Fruit fly (Drosophila melanogaster) whole organism, embryonic: ENCODE data around the gene CG10700.

Experiments
- Blimp-1 ChIP-seq: fragments of 200-800 bp; sonication (Bioruptor generic); optimal IDR thresholded peaks from 3 replicates; lab custom pipeline; 2018; ENCODE audit warnings: missing biosample characterization, missing genetic modification characterization, mild to moderate bottlenecking, moderate library complexity, missing genetic modification reagents
- CG10274 ChIP-seq: fragments of 200-800 bp; sonication (Bioruptor generic); optimal IDR thresholded peaks from 3 replicates; lab custom pipeline; 2017; ENCODE audit warnings: missing biosample characterization, mild to moderate bottlenecking, missing genetic modification characterization
- CG1602 ChIP-seq: fragments of 200-800 bp; sonication (Bioruptor generic); optimal IDR thresholded peaks from 3 replicates; lab custom pipeline; 2016; ENCODE audit warnings: missing biosample characterization, missing genetic modification characterization
- CG17568 ChIP-seq: fragments of 200-800 bp; sonication (Bioruptor generic); optimal IDR thresholded peaks from 2 replicates; lab custom pipeline; 2018; ENCODE audit warnings: missing biosample characterization, mild to moderate bottlenecking, missing genetic modification characterization, moderate library complexity
- CG1792 ChIP-seq: fragments of 200-800 bp; sonication (Bioruptor generic); optimal IDR thresholded peaks from 2 replicates; lab custom pipeline; 2016; ENCODE audit warnings: missing biosample characterization, missing genetic modification characterization
- CG18619 ChIP-seq: fragments of 200-800 bp; sonication (Bioruptor generic); optimal IDR thresholded peaks from 3 replicates; lab custom pipeline; 2017; ENCODE audit warnings: missing biosample characterization, mild to moderate bottlenecking, missing genetic modification characterization
- CG31388 ChIP-seq: fragments of 200-800 bp; sonication (Bioruptor generic); optimal IDR thresholded peaks from 2 replicates; lab custom pipeline; 2016; ENCODE audit warnings: missing biosample characterization, missing genetic modification characterization
- CG33557 ChIP-seq: fragments of 200-800 bp; sonication (Bioruptor generic); optimal IDR thresholded peaks from 2 replicates; lab custom pipeline; 2019; ENCODE audit warnings: missing biosample characterization, mild to moderate bottlenecking, missing genetic modification characterization, moderate library complexity
- CG3407 ChIP-seq: fragments of 200-800 bp; sonication (Bioruptor generic); optimal IDR thresholded peaks from 2 replicates; lab custom pipeline; 2018; ENCODE audit warnings: missing biosample characterization, mild to moderate bottlenecking, missing genetic modification characterization
- CG6654 ChIP-seq: fragments of 200-800 bp; sonication (Bioruptor generic); optimal IDR thresholded peaks from 2 replicates; lab custom pipeline; 2017; ENCODE audit warnings: missing biosample characterization, mild to moderate bottlenecking, missing genetic modification characterization
- CG6689 ChIP-seq: fragments of 200-800 bp; sonication (Bioruptor generic); IDR thresholded peaks from 2 replicates; pipeline ENCODE4 v1.3.6; 2022; ENCODE audit warnings: missing biosample characterization, missing genetic modification characterization
- CG6791 ChIP-seq: fragments of 200-800 bp; sonication (Bioruptor generic); IDR thresholded peaks from 3 replicates; pipeline ENCODE4 v1.3.6; 2022; ENCODE audit warnings: missing biosample characterization, missing genetic modification characterization; ENCODE audit not compliant: partially characterized antibody
- CG7963 ChIP-seq: fragments of 200-800 bp; sonication (Bioruptor generic); IDR thresholded peaks from 3 replicates; pipeline ENCODE4 v1.3.6; 2022; ENCODE audit warnings: missing biosample characterization, missing genetic modification characterization; ENCODE audit not compliant: partially characterized antibody
- CG9876 ChIP-seq: fragments of 200-800 bp; sonication (Bioruptor generic); optimal IDR thresholded peaks from 2 replicates; lab custom pipeline; 2016; ENCODE audit warnings: missing biosample characterization, missing genetic modification characterization
- Dek ChIP-seq: fragments of 200-800 bp; sonication (Bioruptor generic); optimal IDR thresholded peaks from 3 replicates; lab custom pipeline; 2019; ENCODE audit warnings: missing biosample characterization, mild to moderate bottlenecking, missing genetic modification characterization, moderate library complexity
- Eip74EF ChIP-seq, 2 experiments: fragments of 200-800 bp in 1 of 2; fragments of >200 bp in 1 of 2; sonication (Bioruptor generic) in 1 of 2; optimal IDR thresholded peaks; 2 replicates each; lab custom pipeline; 2017 to 2019; ENCODE audit warnings: missing biosample characterization in 2 of 2, missing genetic modification characterization in 2 of 2, mild to moderate bottlenecking in 1 of 2, moderate library complexity in 1 of 2
- Elba2 ChIP-seq: fragments of 200-800 bp; sonication (Bioruptor generic); optimal IDR thresholded peaks from 3 replicates; lab custom pipeline; 2016; ENCODE audit warnings: missing biosample characterization, missing genetic modification characterization
- Hmr ChIP-seq: fragments of 200-800 bp; sonication (Bioruptor generic); optimal IDR thresholded peaks from 3 replicates; lab custom pipeline; 2017; ENCODE audit warnings: mild to moderate bottlenecking, missing biosample characterization, missing genetic modification reagents, missing genetic modification characterization
- Mrtf ChIP-seq: fragments of 200-800 bp; sonication (Bioruptor generic); IDR thresholded peaks from 3 replicates; pipeline ENCODE4 v1.3.6; 2022; ENCODE audit warnings: missing biosample characterization, missing genetic modification characterization
- NFAT ChIP-seq: fragments of 200-800 bp; sonication (Bioruptor generic); IDR thresholded peaks from 2 replicates; pipeline ENCODE4 v1.3.6; 2022; ENCODE audit warnings: missing biosample characterization, missing genetic modification characterization
- abd-A ChIP-seq: fragments of 200-800 bp; sonication (Bioruptor generic); optimal IDR thresholded peaks from 3 replicates; lab custom pipeline; 2019; ENCODE audit warnings: missing biosample characterization, mild to moderate bottlenecking, missing genetic modification characterization, moderate library complexity
- bab2 ChIP-seq: fragments of 200-800 bp; sonication (Bioruptor generic); optimal IDR thresholded peaks from 2 replicates; lab custom pipeline; 2016; ENCODE audit warnings: missing biosample characterization, missing genetic modification characterization
- eve ChIP-seq, 2 experiments: fragments of >200 bp; optimal IDR thresholded peaks; 2 replicates each; lab custom pipeline; 2017; ENCODE audit warnings: missing biosample characterization in 2 of 2, missing genetic modification characterization in 2 of 2
- fd96Cb ChIP-seq: fragments of 200-800 bp; sonication (Bioruptor generic); optimal IDR thresholded peaks from 2 replicates; lab custom pipeline; 2018; ENCODE audit warnings: missing biosample characterization, mild to moderate bottlenecking, missing genetic modification characterization, moderate library complexity
- grau ChIP-seq: fragments of 200-800 bp; optimal IDR thresholded peaks from 3 replicates; lab custom pipeline; 2019; ENCODE audit warnings: missing biosample characterization, mild to moderate bottlenecking, missing genetic modification characterization, moderate library complexity
- hkb ChIP-seq, 2 experiments: fragments of 200-800 bp in 1 of 2; fragments of >200 bp in 1 of 2; sonication (Bioruptor generic) in 1 of 2; IDR thresholded peaks in 1 of 2; optimal IDR thresholded peaks in 1 of 2; 2 replicates each; pipeline versions ENCODE4 v1.3.6 to Lab custom; 2017 to 2022; ENCODE audit warnings: missing biosample characterization in 1 of 2, missing genetic modification characterization in 1 of 2
- klu ChIP-seq: fragments of 200-800 bp; sonication (Bioruptor generic); IDR thresholded peaks from 2 replicates; pipeline ENCODE4 v1.3.6; 2022; ENCODE audit warnings: missing biosample characterization, missing genetic modification characterization
- mam ChIP-seq: fragments of 200-800 bp; sonication (Bioruptor generic); optimal IDR thresholded peaks from 3 replicates; lab custom pipeline; 2016; ENCODE audit warnings: missing biosample characterization, missing genetic modification characterization
- nmo ChIP-seq: fragments of 200-800 bp; sonication (Bioruptor generic); optimal IDR thresholded peaks from 2 replicates; lab custom pipeline; 2018; ENCODE audit warnings: missing biosample characterization, mild to moderate bottlenecking, missing genetic modification characterization, moderate library complexity
- nom ChIP-seq: fragments of 200-800 bp; sonication (Bioruptor generic); optimal IDR thresholded peaks from 2 replicates; lab custom pipeline; 2017; ENCODE audit warnings: missing biosample characterization, missing genetic modification characterization, mild to moderate bottlenecking, moderate library complexity, missing genetic modification reagents
- pnt ChIP-seq: fragments of 200-800 bp; sonication (Bioruptor generic); optimal IDR thresholded peaks from 3 replicates; lab custom pipeline; 2016; ENCODE audit warnings: missing biosample characterization, missing genetic modification characterization
- salm ChIP-seq: fragments of 200-800 bp; sonication (Bioruptor generic); optimal IDR thresholded peaks from 2 replicates; lab custom pipeline; 2018; ENCODE audit warnings: missing biosample characterization, mild to moderate bottlenecking, missing genetic modification characterization
- sd ChIP-seq: fragments of 200-800 bp; sonication (Bioruptor generic); optimal IDR thresholded peaks from 3 replicates; lab custom pipeline; 2018; ENCODE audit warnings: missing biosample characterization, mild to moderate bottlenecking, missing genetic modification characterization, moderate library complexity
- unc-4 ChIP-seq: fragments of 200-800 bp; sonication (Bioruptor generic); IDR thresholded peaks from 2 replicates; pipeline ENCODE4 v1.3.6; 2022; ENCODE audit warnings: missing biosample characterization, missing genetic modification characterization; ENCODE audit not compliant: partially characterized antibody
- zen2 ChIP-seq: fragments of 200-800 bp; sonication (Bioruptor generic); IDR thresholded peaks from 3 replicates; pipeline ENCODE4 v1.3.6; 2022; ENCODE audit warnings: missing biosample characterization, missing genetic modification characterization; ENCODE audit not compliant: partially characterized antibody

The CG10700 gene

DNA sequence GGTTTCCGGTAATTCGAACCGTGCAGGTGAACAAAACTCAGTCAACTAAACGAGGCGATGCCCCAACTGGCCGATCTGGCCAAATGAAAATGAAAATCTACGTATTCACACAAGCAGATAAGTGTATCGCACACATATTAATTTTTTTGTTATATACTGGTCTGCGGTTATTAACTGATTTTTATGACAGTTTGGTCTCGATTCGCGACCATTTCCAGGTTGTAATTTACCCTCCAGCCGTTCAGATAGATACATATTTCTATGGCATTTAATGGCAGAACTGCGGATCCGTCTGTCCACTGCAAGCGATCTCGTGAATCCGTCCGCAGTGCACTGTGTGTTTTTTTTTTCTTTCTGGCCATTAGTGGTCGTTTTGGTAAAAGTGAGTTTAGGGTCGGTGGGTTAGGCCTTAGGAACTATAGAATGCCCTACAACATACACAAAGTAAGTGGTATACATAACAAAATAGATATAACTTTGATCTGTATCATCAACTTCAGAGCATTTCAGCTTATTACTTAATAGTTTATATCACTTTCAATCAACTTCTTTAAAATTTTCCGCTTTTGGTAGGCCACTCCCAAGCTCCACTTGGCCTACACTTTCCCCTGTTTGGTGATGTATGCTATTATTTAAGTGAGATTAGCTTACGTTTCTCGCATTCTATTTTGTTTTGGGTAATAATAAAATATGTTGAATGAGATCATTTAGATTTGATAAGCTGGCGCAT is 4.6 kb downstream of the CG10700 start, which contains the start of gene CG17572 (continued):
- TF ChIP-seq CG6791 (GFP tag; lab: Robert Waterston, UW) (no peak), zen2 (GFP tag; lab: Robert Waterston, UW) (no peak), Blimp-1 (GFP tag; lab: Kevin White, UChicago) (peak; percentile 60), hkb (optimal IDR thresholded peaks at IDR 0.05; lab: Kevin White, UChicago) (no peak), hkb (GFP tag; IDR thresholded peaks at IDR 0.05; lab: Robert Waterston, UW) (no peak), Hmr (no peak), CG3407 (no peak), mam (GFP tag; lab: Kevin White, UChicago) (no peak), CG9876 (GFP tag; lab: Kevin White, UChicago) (no peak), fd96Cb (tag; lab: Kevin White, UChicago) (no peak), CG7963 (GFP tag; lab: Robert Waterston, UW) (no peak), CG1602 (GFP tag; lab: Kevin White, UChicago) (no peak), CG33557 (no peak), eve (GFP tag; optimal IDR thresholded peaks at IDR 0.05; lab: Kevin White, UChicago) (no peak), CG31388 (GFP tag; lab: Kevin White, UChicago) (no peak), CG6689 (GFP tag; lab: Robert Waterston, UW) (no peak), abd-A (tag; lab: Kevin White, UChicago) (no peak)

- TF ChIP-seq Dek (tag; lab: Kevin White, UChicago) = no peak
- no peak for TF ChIP-seq nom (GFP tag; lab: Kevin White, UChicago)
- no peak for TF ChIP-seq nmo (GFP tag; lab: Kevin White, UChicago)
- no peak for TF ChIP-seq unc-4 (GFP tag; lab: Robert Waterston, UW)
- TF ChIP-seq sd (tag; lab: Kevin White, UChicago) = no peak
- TF ChIP-seq Mrtf (GFP tag; lab: Robert Waterston, UW) = no peak
- TF ChIP-seq CG17568 (GFP tag; lab: Kevin White, UChicago) = no peak
- TF ChIP-seq pnt = no peak
- TF ChIP-seq Eip74EF (GFP tag; optimal IDR thresholded peaks at IDR 0.05; lab: Kevin White, UChicago) = no peak
- no peak for TF ChIP-seq bab2 (GFP tag; lab: Kevin White, UChicago)
- TF ChIP-seq grau (tag; lab: Kevin White, UChicago) = no peak
- no peak for TF ChIP-seq salm
- no peak for TF ChIP-seq NFAT (GFP tag; lab: Robert Waterston, UW)
- no peak for TF ChIP-seq Elba2 (GFP tag; lab: Kevin White, UChicago)
- no peak for TF ChIP-seq CG18619 (GFP tag; lab: Kevin White, UChicago)
- TF ChIP-seq CG10274 (GFP tag; lab: Kevin White, UChicago) = no peak
- no peak for TF ChIP-seq CG6654 (GFP tag; lab: Kevin White, UChicago)
- no peak for TF ChIP-seq CG1792 (GFP tag; lab: Kevin White, UChicago)
- TF ChIP-seq klu = no peak
Observed at dm6 chr2L:19071713-19072112, 7.1 kb downstream of the CG10700 start.
